Fruit fly (Drosophila melanogaster) whole organism, prepupa: ENCODE measurements around the gene CG9522.
A peak's percentile ranks its signal among the peaks of the same experiment; 100 is the strongest.

Source experiments
- Blimp-1 ChIP-seq: fragments of 200-800 bp; sonication (Bioruptor generic); optimal IDR thresholded peaks from 3 replicates; lab custom pipeline; 2017; ENCODE audit warnings: missing biosample characterization, missing genetic modification characterization, mild to moderate bottlenecking, moderate library complexity, missing genetic modification reagents
- CG10669 ChIP-seq: fragments of 200-800 bp; sonication (Bioruptor generic); optimal IDR thresholded peaks from 3 replicates; lab custom pipeline; 2018; ENCODE audit warnings: missing biosample characterization, mild to moderate bottlenecking, missing genetic modification characterization, moderate library complexity
- CG11902 ChIP-seq: fragments of 200-800 bp; sonication (Bioruptor generic); optimal IDR thresholded peaks from 3 replicates; lab custom pipeline; 2016; ENCODE audit warnings: missing biosample characterization, missing genetic modification characterization
- CG15336 ChIP-seq: fragments of 200-800 bp; sonication (Bioruptor generic); IDR thresholded peaks from 2 replicates; pipeline ENCODE4 v1.3.6; 2022; ENCODE audit warnings: missing biosample characterization, missing genetic modification characterization
- CG1621 ChIP-seq: fragments of 200-800 bp; sonication (Bioruptor generic); optimal IDR thresholded peaks from 3 replicates; lab custom pipeline; 2018; ENCODE audit warnings: missing biosample characterization, mild to moderate bottlenecking, missing genetic modification characterization
- CG16779 ChIP-seq: fragments of 200-800 bp; sonication (Bioruptor generic); optimal IDR thresholded peaks from 3 replicates; lab custom pipeline; 2017; ENCODE audit warnings: missing biosample characterization, mild to moderate bottlenecking, missing genetic modification characterization
- CG31627 ChIP-seq: fragments of 200-800 bp; sonication (Bioruptor generic); optimal IDR thresholded peaks from 3 replicates; lab custom pipeline; 2016; ENCODE audit warnings: missing biosample characterization, missing genetic modification characterization
- CG3919 ChIP-seq: fragments of 200-800 bp; sonication (Bioruptor generic); optimal IDR thresholded peaks from 3 replicates; lab custom pipeline; 2016; ENCODE audit warnings: missing biosample characterization, missing genetic modification characterization
- CG4318 ChIP-seq: fragments of 200-800 bp; sonication (Bioruptor generic); optimal IDR thresholded peaks from 3 replicates; lab custom pipeline; 2017; ENCODE audit warnings: missing biosample characterization, mild to moderate bottlenecking, missing genetic modification characterization
- CG6163 ChIP-seq: fragments of 200-800 bp; sonication (Bioruptor generic); IDR thresholded peaks from 3 replicates; pipeline ENCODE4 v1.3.6; 2022; ENCODE audit warnings: missing biosample characterization, missing genetic modification characterization
- CG6792 ChIP-seq: fragments of 200-800 bp; sonication (Bioruptor generic); optimal IDR thresholded peaks from 3 replicates; lab custom pipeline; 2016; ENCODE audit warnings: missing biosample characterization, missing genetic modification characterization
- CG6808 ChIP-seq: fragments of 200-800 bp; sonication (Bioruptor generic); optimal IDR thresholded peaks from 3 replicates; lab custom pipeline; 2017; ENCODE audit warnings: missing biosample characterization, missing genetic modification characterization, mild to moderate bottlenecking, moderate library complexity, missing genetic modification reagents
- CG6854 ChIP-seq: fragments of 200-800 bp; sonication (Bioruptor generic); optimal IDR thresholded peaks from 2 replicates; lab custom pipeline; 2017; ENCODE audit warnings: missing biosample characterization, mild to moderate bottlenecking, missing genetic modification characterization
- CG7368 ChIP-seq: fragments of 200-800 bp; sonication (Bioruptor generic); optimal IDR thresholded peaks from 3 replicates; lab custom pipeline; 2016; ENCODE audit warnings: missing biosample characterization, missing genetic modification characterization
- CG8119 ChIP-seq: fragments of 200-800 bp; sonication (Bioruptor generic); IDR thresholded peaks from 3 replicates; pipeline ENCODE4 v1.3.6; 2022; ENCODE audit warnings: missing biosample characterization, missing genetic modification characterization
- CG8319 ChIP-seq: fragments of 200-800 bp; sonication (Bioruptor generic); optimal IDR thresholded peaks from 3 replicates; lab custom pipeline; 2016; ENCODE audit warnings: missing biosample characterization, missing genetic modification characterization
- Eip75B ChIP-seq: fragments of 200-800 bp; sonication (Bioruptor generic); optimal IDR thresholded peaks from 3 replicates; lab custom pipeline; 2016; ENCODE audit warnings: missing biosample characterization, missing genetic modification characterization
- Eip78C ChIP-seq: fragments of 200-800 bp; sonication (Bioruptor generic); peaks from one replicate; lab custom pipeline; 2016; ENCODE audit warnings: missing biosample characterization, missing genetic modification characterization
- Gug ChIP-seq: fragments of 200-800 bp; sonication (Bioruptor generic); IDR thresholded peaks from 2 replicates; pipeline ENCODE4 v1.3.6; 2022; ENCODE audit warnings: missing biosample characterization, missing genetic modification characterization
- Hr39 ChIP-seq: fragments of 200-800 bp; sonication (Bioruptor generic); optimal IDR thresholded peaks from 2 replicates; lab custom pipeline; 2016; ENCODE audit warnings: missing biosample characterization, missing genetic modification characterization
- Lpt ChIP-seq: fragments of 200-800 bp; sonication (Bioruptor generic); optimal IDR thresholded peaks from 3 replicates; lab custom pipeline; 2016; ENCODE audit warnings: missing biosample characterization, missing genetic modification characterization
- Met ChIP-seq: fragments of 200-800 bp; sonication (Bioruptor generic); optimal IDR thresholded peaks from 3 replicates; lab custom pipeline; 2016; ENCODE audit warnings: missing biosample characterization, missing genetic modification characterization
- OdsH ChIP-seq: fragments of 200-800 bp; sonication (Bioruptor generic); optimal IDR thresholded peaks from 3 replicates; lab custom pipeline; 2016; ENCODE audit warnings: missing biosample characterization, missing genetic modification characterization
- Smox ChIP-seq: fragments of 200-800 bp; sonication (Bioruptor generic); optimal IDR thresholded peaks from 3 replicates; lab custom pipeline; 2016; ENCODE audit warnings: missing biosample characterization, missing genetic modification characterization
- Sox14 ChIP-seq: fragments of 200-800 bp; sonication (Bioruptor generic); optimal IDR thresholded peaks from 3 replicates; lab custom pipeline; 2016; ENCODE audit warnings: missing biosample characterization, missing genetic modification characterization
- cyc ChIP-seq: fragments of 200-800 bp; sonication (Bioruptor generic); optimal IDR thresholded peaks from 3 replicates; lab custom pipeline; 2016; ENCODE audit warnings: missing biosample characterization, missing genetic modification characterization
- dac ChIP-seq: fragments of 200-800 bp; sonication (Bioruptor generic); optimal IDR thresholded peaks from 2 replicates; lab custom pipeline; 2017; ENCODE audit warnings: missing biosample characterization, mild to moderate bottlenecking, missing genetic modification characterization
- eg ChIP-seq: fragments of 200-800 bp; sonication (Bioruptor generic); IDR thresholded peaks from 3 replicates; pipeline ENCODE4 v1.3.6; 2022; ENCODE audit warnings: missing biosample characterization, missing genetic modification characterization
- fd59A ChIP-seq: fragments of 200-800 bp; sonication (Bioruptor generic); optimal IDR thresholded peaks from 2 replicates; lab custom pipeline; 2017; ENCODE audit warnings: missing biosample characterization, mild to moderate bottlenecking, missing genetic modification characterization, missing genetic modification reagents
- fd85E ChIP-seq: fragments of 200-800 bp; sonication (Bioruptor generic); optimal IDR thresholded peaks from 3 replicates; lab custom pipeline; 2016; ENCODE audit warnings: missing biosample characterization, missing genetic modification characterization
- fkh ChIP-seq: fragments of 200-800 bp; sonication (Bioruptor generic); optimal IDR thresholded peaks from 3 replicates; lab custom pipeline; 2017; ENCODE audit warnings: missing biosample characterization, mild to moderate bottlenecking, missing genetic modification characterization, moderate library complexity
- pdm3 ChIP-seq: fragments of 200-800 bp; sonication (Bioruptor generic); optimal IDR thresholded peaks from 3 replicates; lab custom pipeline; 2016; ENCODE audit warnings: missing biosample characterization, missing genetic modification characterization
- spab ChIP-seq: fragments of 200-800 bp; sonication (Bioruptor generic); optimal IDR thresholded peaks from 2 replicates; lab custom pipeline; 2017; ENCODE audit warnings: missing biosample characterization, mild to moderate bottlenecking, missing genetic modification characterization, missing genetic modification reagents
- ss ChIP-seq, 2 experiments: fragments of 200-800 bp; sonication (Bioruptor generic); optimal IDR thresholded peaks; 2 replicates in 1 of 2; 3 replicates in 1 of 2; lab custom pipeline; 2017 to 2018; ENCODE audit warnings: mild to moderate bottlenecking in 2 of 2, missing biosample characterization in 2 of 2, missing genetic modification characterization in 2 of 2, moderate library complexity in 1 of 2
- svp ChIP-seq: fragments of 200-800 bp; sonication (Bioruptor generic); peaks from one replicate; lab custom pipeline; 2016; ENCODE audit warnings: missing biosample characterization, missing genetic modification characterization
- topi ChIP-seq: fragments of 200-800 bp; sonication (Bioruptor generic); optimal IDR thresholded peaks from 3 replicates; lab custom pipeline; 2016; ENCODE audit warnings: missing biosample characterization, missing genetic modification characterization
- vri ChIP-seq: fragments of 200-800 bp; sonication (Bioruptor generic); optimal IDR thresholded peaks from 3 replicates; lab custom pipeline; 2016; ENCODE audit warnings: missing biosample characterization, mild to moderate bottlenecking, missing genetic modification characterization

Gene CG9522

DNA sequence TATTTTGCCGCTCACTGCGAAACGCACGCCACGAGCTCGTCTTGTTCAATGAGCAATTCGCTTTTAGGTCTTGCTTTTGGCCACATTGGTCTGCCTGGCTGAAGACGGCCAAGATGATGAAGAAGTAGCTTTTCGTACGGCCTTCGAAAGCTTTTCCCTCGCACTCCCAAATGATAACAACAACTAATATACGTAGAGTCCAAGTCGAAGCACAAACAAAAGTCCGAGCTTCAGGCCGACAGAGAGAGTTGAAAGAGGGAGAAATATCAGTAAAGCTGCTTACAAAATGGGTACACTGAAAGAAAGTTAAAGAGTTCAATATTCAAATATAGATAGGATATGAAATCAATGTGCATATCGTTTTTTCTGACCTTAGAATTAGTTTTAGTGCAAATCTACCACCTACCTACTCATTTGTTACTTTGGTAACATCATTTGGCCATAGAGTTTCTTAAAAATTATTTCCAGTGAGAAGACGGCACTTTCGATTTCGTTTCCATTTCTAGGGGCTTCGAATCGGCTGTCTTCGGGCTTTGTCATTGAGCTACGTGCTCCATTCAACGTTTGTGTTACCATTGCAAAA is 34.0 kb upstream of the CG9522 start, which contains the start of the genes CG45064 and CG45065 (continued):
- peak; percentile 86 for TF ChIP-seq CG8319 (GFP tag; lab: Kevin White, UChicago)
- TF ChIP-seq Gug (GFP tag; lab: Robert Waterston, UW), result peak; percentile 83
- TF ChIP-seq fd85E, result peak; percentile 64
- TF ChIP-seq Sox14, result peak; percentile 85
- TF ChIP-seq CG6854 (GFP tag; lab: Kevin White, UChicago), result no peak
- TF ChIP-seq Met (GFP tag; lab: Kevin White, UChicago), result peak; percentile 89
- TF ChIP-seq vri (GFP tag; lab: Kevin White, UChicago), result peak; percentile 73
- peak; percentile 45 for TF ChIP-seq spab (GFP tag; lab: Kevin White, UChicago)
- TF ChIP-seq CG31627 (GFP tag; lab: Kevin White, UChicago), result peak; percentile 88
- TF ChIP-seq CG16779 (tag; lab: Kevin White, UChicago), result peak; percentile 52
- TF ChIP-seq dac (GFP tag; lab: Kevin White, UChicago), result peak; percentile 83
- peak; percentile 79 for TF ChIP-seq CG7368 (GFP tag; lab: Kevin White, UChicago)
- peak; percentile 66 for TF ChIP-seq CG10669 (GFP tag; lab: Kevin White, UChicago)
- peak; percentile 67 for TF ChIP-seq svp (GFP tag; lab: Kevin White, UChicago)
- peak; percentile 21 for TF ChIP-seq fd59A (GFP tag; lab: Kevin White, UChicago)
- TF ChIP-seq Smox (GFP tag; lab: Kevin White, UChicago), result peak; percentile 81
- TF ChIP-seq Lpt (GFP tag; lab: Kevin White, UChicago), result peak; percentile 91
- peak; percentile 89 for TF ChIP-seq OdsH (GFP tag; lab: Kevin White, UChicago)
- peak; percentile 90 for TF ChIP-seq Eip75B (GFP tag; lab: Kevin White, UChicago)
- peak; percentile 17 to 70 for TF ChIP-seq ss (GFP tag; optimal IDR thresholded peaks at IDR 0.05; lab: Kevin White, UChicago)
- TF ChIP-seq CG6792 (GFP tag; lab: Kevin White, UChicago), result peak; percentile 91
- no peak for TF ChIP-seq CG1621 (tag; lab: Kevin White, UChicago)
- peak; percentile 89 for TF ChIP-seq CG3919 (GFP tag; lab: Kevin White, UChicago)
- peak; percentile 47 for TF ChIP-seq CG6808
- peak; percentile 93 for TF ChIP-seq CG15336

DNA sequence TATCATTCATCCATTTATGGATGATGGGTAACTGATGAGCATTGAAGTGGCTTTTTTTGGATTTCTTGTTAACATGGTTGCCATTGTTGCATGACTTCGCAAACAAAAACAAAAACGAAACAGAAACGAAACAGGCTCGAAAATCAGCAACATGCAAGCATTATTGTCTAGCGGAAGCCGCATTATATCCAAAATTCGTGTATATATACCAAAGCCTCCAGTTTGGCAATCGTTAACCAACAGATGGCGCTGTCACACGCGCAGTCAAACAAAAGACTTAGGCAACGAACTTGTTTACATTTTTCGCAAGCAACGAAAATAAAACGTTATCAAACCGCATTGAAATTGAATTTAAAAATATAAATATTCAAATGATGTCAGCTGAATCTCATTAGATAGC is 30.3 kb upstream of the CG9522 start:
- TF ChIP-seq fkh (GFP tag; lab: Kevin White, UChicago) (no peak), cyc (GFP tag; lab: Kevin White, UChicago) (no peak), Blimp-1 (GFP tag; lab: Kevin White, UChicago) (no peak), Hr39 (GFP tag; lab: Kevin White, UChicago) (no peak), fd59A (GFP tag; lab: Kevin White, UChicago) (no peak), CG31627 (GFP tag; lab: Kevin White, UChicago) (no peak), CG4318 (GFP tag; lab: Kevin White, UChicago) (no peak)
- TF ChIP-seq, all 60 proteins: peak for 0

DNA sequence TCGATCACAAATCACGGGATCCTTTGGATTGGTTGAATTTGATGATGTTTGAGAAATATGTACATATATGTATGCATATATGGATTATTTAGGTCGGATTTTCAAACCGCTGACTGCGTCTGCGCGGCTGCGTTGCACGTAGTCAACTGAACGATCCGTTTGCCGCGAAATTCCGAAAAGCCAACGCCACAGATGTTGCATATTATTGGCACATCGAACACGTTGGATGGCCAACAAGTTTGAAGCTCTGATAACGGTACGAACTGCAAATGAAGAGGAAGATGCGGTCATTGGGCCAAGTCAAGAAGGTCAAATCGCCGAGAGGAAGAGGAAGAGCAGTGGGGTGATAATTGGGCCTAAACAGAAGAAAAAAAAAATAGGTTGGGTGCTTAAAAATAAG is 22.4 kb upstream of the CG9522 start, which contains the start of gene CG9518:
Gene CG9518, minus strand, starts transcription at position 154 of the 400 bp plus-strand sequence.
- TF ChIP-seq CG15336 (0 out of 2 replicates have a peak, but pooled peaks have one; percentile 10), Eip78C (GFP tag; lab: Kevin White, UChicago) (peak; percentile 40), CG8119 (GFP tag; lab: Robert Waterston, UW) (no peak), Eip75B (GFP tag; lab: Kevin White, UChicago) (no peak), CG6163 (GFP tag; lab: Robert Waterston, UW) (no peak), topi (no peak), eg (GFP tag; lab: Robert Waterston, UW) (no peak), CG6808 (no peak), fkh (GFP tag; lab: Kevin White, UChicago) (no peak), dac (GFP tag; lab: Kevin White, UChicago) (no peak), CG1621 (tag; lab: Kevin White, UChicago) (no peak), CG11902 (GFP tag; lab: Kevin White, UChicago) (no peak), pdm3 (GFP tag; lab: Kevin White, UChicago) (no peak)
